Worm (Caenorhabditis elegans): ENCODE measurements around the gene C47E8.3.

ce11 chrV:14698666-14699065 lies 18.6 kb downstream of the C47E8.3 start, which contains the start of gene set-5:
- TF ChIP-seq lir-1 (GFP tag; conservative IDR thresholded peaks at IDR 0.05) = no peak
- no peak for TF ChIP-seq xnd-1 (tag; optimal IDR thresholded peaks at IDR 0.05)
- TF ChIP-seq chd-7 (tag; optimal IDR thresholded peaks at IDR 0.05) = no peak
- no peak for TF ChIP-seq T26A5.8 (tag; optimal IDR thresholded peaks at IDR 0.05)
- no peak for TF ChIP-seq Y67H2A.10 (GFP tag; conservative IDR thresholded peaks at IDR 0.05)
- no peak for TF ChIP-seq ccch-3 (GFP tag; optimal IDR thresholded peaks at IDR 0.05)
- TF ChIP-seq B0261.1 (tag; optimal IDR thresholded peaks at IDR 0.05) = no peak

Measured in whole organism, young adult.